Fruit fly (Drosophila melanogaster) whole organism, adult: Measurements from ENCODE around the gene CG10183.

Source experiments
- CG11617 ChIP-seq: fragments of 200-800 bp; sonication (Bioruptor generic); optimal IDR thresholded peaks from 2 replicates; lab custom pipeline; 2017; ENCODE audit warnings: mild to moderate bottlenecking, missing biosample characterization, missing genetic modification reagents, missing genetic modification characterization
- CG12768 ChIP-seq: fragments of 200-800 bp; sonication (Bioruptor generic); optimal IDR thresholded peaks from 2 replicates; lab custom pipeline; 2017; ENCODE audit warnings: missing biosample characterization, missing genetic modification characterization, mild to moderate bottlenecking, moderate library complexity, missing genetic modification reagents
- CG14711 ChIP-seq: fragments of 200-800 bp; sonication (Bioruptor generic); optimal IDR thresholded peaks from 2 replicates; lab custom pipeline; 2018; ENCODE audit warnings: missing biosample characterization, mild to moderate bottlenecking, missing genetic modification characterization, moderate library complexity
- CG1620 ChIP-seq: fragments of 200-800 bp; sonication (Bioruptor generic); optimal IDR thresholded peaks from 2 replicates; lab custom pipeline; 2016; ENCODE audit warnings: missing biosample characterization, missing genetic modification characterization
- CG33017 ChIP-seq: fragments of 200-800 bp; sonication (Bioruptor generic); optimal IDR thresholded peaks from 2 replicates; lab custom pipeline; 2018; ENCODE audit warnings: missing biosample characterization, mild to moderate bottlenecking, missing genetic modification characterization, moderate library complexity
- CG5204 ChIP-seq: fragments of 200-800 bp; sonication (Bioruptor generic); optimal IDR thresholded peaks from 2 replicates; lab custom pipeline; 2016; ENCODE audit warnings: missing biosample characterization, missing genetic modification characterization
- CG7045 ChIP-seq: fragments of 200-800 bp; sonication (Bioruptor generic); optimal IDR thresholded peaks from 2 replicates; lab custom pipeline; 2017; ENCODE audit warnings: missing biosample characterization, mild to moderate bottlenecking, missing genetic modification characterization
- CG7101 ChIP-seq: fragments of 200-800 bp; sonication (Bioruptor generic); optimal IDR thresholded peaks from 2 replicates; lab custom pipeline; 2018; ENCODE audit warnings: missing biosample characterization, mild to moderate bottlenecking, missing genetic modification characterization, moderate library complexity
- Clk ChIP-seq: fragments of 200-800 bp; sonication (Bioruptor generic); optimal IDR thresholded peaks from 2 replicates; lab custom pipeline; 2017; ENCODE audit warnings: missing biosample characterization, missing genetic modification characterization
- Crg-1 ChIP-seq: fragments of 200-800 bp; sonication (Bioruptor generic); optimal IDR thresholded peaks from 2 replicates; lab custom pipeline; 2016; ENCODE audit warnings: missing biosample characterization, missing genetic modification characterization
- Hr96 ChIP-seq: fragments of 200-800 bp; sonication (Bioruptor generic); optimal IDR thresholded peaks from 2 replicates; lab custom pipeline; 2016; ENCODE audit warnings: missing biosample characterization, missing genetic modification characterization
- Mnt ChIP-seq: fragments of 200-800 bp; sonication (Bioruptor generic); optimal IDR thresholded peaks from 2 replicates; lab custom pipeline; 2016; ENCODE audit warnings: missing biosample characterization, mild to moderate bottlenecking, missing genetic modification characterization
- bab1 ChIP-seq: fragments of 200-800 bp; sonication (Bioruptor generic); optimal IDR thresholded peaks from 3 replicates; lab custom pipeline; 2019; ENCODE audit warnings: missing biosample characterization, mild to moderate bottlenecking, missing genetic modification characterization, moderate library complexity
- cnc ChIP-seq, 2 experiments: fragments of >200 bp; optimal IDR thresholded peaks; 2 replicates each; lab custom pipeline; 2017
- kay ChIP-seq: fragments of 200-800 bp; sonication (Bioruptor generic); peaks from one replicate; lab custom pipeline; 2016; ENCODE audit warnings: missing biosample characterization, missing genetic modification characterization, borderline replicate concordance
- ovo ChIP-seq: fragments of 200-800 bp; sonication (Bioruptor generic); optimal IDR thresholded peaks from 2 replicates; lab custom pipeline; 2016; ENCODE audit warnings: missing biosample characterization, missing genetic modification characterization
- pad ChIP-seq: fragments of 200-800 bp; sonication (Bioruptor generic); optimal IDR thresholded peaks from 3 replicates; lab custom pipeline; 2017; ENCODE audit warnings: missing biosample characterization, missing genetic modification characterization, mild to moderate bottlenecking, moderate library complexity, missing genetic modification reagents
- tj ChIP-seq: fragments of 200-800 bp; sonication (Bioruptor generic); optimal IDR thresholded peaks from 3 replicates; lab custom pipeline; 2017; ENCODE audit warnings: missing biosample characterization, mild to moderate bottlenecking, missing genetic modification characterization, moderate library complexity
- toe ChIP-seq: fragments of 200-800 bp; sonication (Bioruptor generic); optimal IDR thresholded peaks from 2 replicates; lab custom pipeline; 2016; ENCODE audit warnings: missing biosample characterization, missing genetic modification characterization

Gene CG10183

dm6 chr3R:23596173-23596572 is 2.7 kb downstream of the CG10183 start, which contains the start of gene CG16723:
Gene CG16723, minus strand, starts transcription at chr3R:23596273.
- TF ChIP-seq Hr96 (GFP tag; lab: Kevin White, UChicago) (no peak), pad (GFP tag; lab: Kevin White, UChicago) (no peak), tj (no peak), CG12768 (GFP tag; lab: Kevin White, UChicago) (no peak)

dm6 chr3R:23592669-23593068 is 6.2 kb downstream of the CG10183 start, which contains the start of gene CG33337:
Gene CG33337, minus strand, starts transcription at chr3R:23592769.
- TF ChIP-seq cnc (optimal IDR thresholded peaks at IDR 0.05; lab: Kevin White, UChicago) (no peak), CG7045 (GFP tag; lab: Kevin White, UChicago) (no peak), CG5204 (GFP tag; lab: Kevin White, UChicago) (no peak), CG12768 (GFP tag; lab: Kevin White, UChicago) (no peak), kay (no peak), pad (GFP tag; lab: Kevin White, UChicago) (no peak), tj (no peak), CG14711 (no peak), toe (GFP tag; lab: Kevin White, UChicago) (no peak), CG7101 (tag; lab: Kevin White, UChicago) (no peak)

- TF ChIP-seq CG11617 (GFP tag; lab: Kevin White, UChicago) (no peak), CG1620 (GFP tag; lab: Kevin White, UChicago) (no peak), CG7101 (tag; lab: Kevin White, UChicago) (no peak), CG7045 (GFP tag; lab: Kevin White, UChicago) (no peak), Crg-1 (GFP tag; lab: Kevin White, UChicago) (no peak), Mnt (no peak), ovo (no peak), Hr96 (GFP tag; lab: Kevin White, UChicago) (no peak), Clk (GFP tag; lab: Kevin White, UChicago) (no peak), cnc (optimal IDR thresholded peaks at IDR 0.05; lab: Kevin White, UChicago) (no peak), CG12768 (GFP tag; lab: Kevin White, UChicago) (no peak)
These were observed 9.1 kb downstream of the CG10183 start, which contains the start of gene CG10182 for dm6 chr3R:23589719-23590118. Gene CG10182, minus strand, starts transcription at chr3R:23589819.

- TF ChIP-seq CG11617 (GFP tag; lab: Kevin White, UChicago) (no peak), CG7101 (tag; lab: Kevin White, UChicago) (no peak), CG7045 (GFP tag; lab: Kevin White, UChicago) (no peak), Clk (GFP tag; lab: Kevin White, UChicago) (no peak), kay (no peak), CG14711 (no peak), tj (no peak), CG12768 (GFP tag; lab: Kevin White, UChicago) (no peak), pad (GFP tag; lab: Kevin White, UChicago) (no peak), cnc (optimal IDR thresholded peaks at IDR 0.05; lab: Kevin White, UChicago) (no peak)
These were observed 22.2 kb downstream of the CG10183 start for dm6 chr3R:23576618-23577017.

DNA sequence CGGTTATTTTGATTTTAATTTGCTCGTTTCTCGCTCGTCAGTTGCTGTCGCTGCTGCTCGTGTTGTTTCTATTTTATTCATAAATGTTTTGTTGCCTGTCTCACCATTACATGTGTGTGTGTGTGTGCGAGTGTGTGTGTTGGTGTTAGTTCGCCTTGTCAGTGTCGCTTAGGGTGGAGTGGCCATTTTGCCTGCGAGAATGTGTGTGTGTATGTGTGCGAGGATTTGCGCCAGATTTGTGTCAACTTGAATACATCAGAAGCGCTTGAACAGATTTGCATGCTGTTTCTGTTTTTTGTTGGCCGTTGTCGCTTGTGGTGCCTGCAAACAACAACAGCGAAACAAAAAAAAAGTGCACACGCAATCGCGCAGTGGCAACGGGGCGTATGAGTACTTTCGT is 29.6 kb downstream of the CG10183 start:
- TF ChIP-seq CG7101 (tag; lab: Kevin White, UChicago) (no peak), bab1 (GFP tag; lab: Kevin White, UChicago) (no peak), ovo (no peak), Mnt (no peak), CG5204 (GFP tag; lab: Kevin White, UChicago) (no peak)

DNA sequence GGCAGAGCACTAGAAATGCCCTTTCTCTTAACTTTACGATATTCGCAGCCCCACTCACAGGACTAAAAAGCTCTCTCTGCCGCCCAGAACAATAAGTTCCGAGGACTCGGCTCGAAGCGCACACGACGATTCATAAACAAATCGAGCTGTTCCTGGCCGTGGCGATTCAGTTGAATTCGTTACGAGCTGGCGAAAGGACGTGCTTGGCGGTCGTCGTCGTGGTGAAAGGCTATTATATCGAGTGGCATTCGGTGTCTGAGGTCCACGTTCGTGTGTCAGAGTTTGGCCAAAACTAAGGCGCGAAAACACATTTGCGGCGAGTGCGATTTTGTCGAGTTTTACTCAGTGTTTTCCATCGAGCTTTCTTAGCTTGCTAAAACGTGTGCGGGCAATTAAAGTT is 41.6 kb downstream of the CG10183 start, which contains the start of gene beat-IV:
Gene beat-IV (plus strand): TSS at position 169 of the 400 bp plus-strand sequence.
- TF ChIP-seq CG33017 (no peak), pad (GFP tag; lab: Kevin White, UChicago) (no peak), Crg-1 (GFP tag; lab: Kevin White, UChicago) (no peak), tj (no peak), CG5204 (GFP tag; lab: Kevin White, UChicago) (no peak), CG14711 (no peak), toe (GFP tag; lab: Kevin White, UChicago) (no peak), ovo (no peak), CG11617 (GFP tag; lab: Kevin White, UChicago) (no peak), CG1620 (GFP tag; lab: Kevin White, UChicago) (no peak), Hr96 (GFP tag; lab: Kevin White, UChicago) (no peak), CG7045 (GFP tag; lab: Kevin White, UChicago) (no peak)

DNA sequence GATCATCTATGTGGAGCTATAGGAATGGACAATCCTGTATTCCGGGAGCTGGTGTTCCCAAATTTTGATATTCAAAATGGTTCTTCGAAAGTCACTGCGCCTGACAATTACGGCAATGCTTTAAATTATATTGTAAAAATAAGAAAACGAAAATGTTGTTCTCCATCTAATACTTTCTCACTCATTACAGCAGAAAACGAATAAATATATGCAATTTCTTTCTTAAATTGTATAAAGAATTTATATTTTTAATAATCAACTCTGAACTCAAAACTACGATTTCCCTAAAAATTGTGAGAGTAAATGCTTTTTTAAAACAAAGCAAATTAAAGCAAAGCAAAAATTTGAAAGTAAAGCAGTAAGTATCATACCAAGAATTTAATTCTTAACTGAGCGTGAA is 42.0 kb downstream of the CG10183 start, which contains the start of gene CG10164:
Gene CG10164 (minus strand): TSS at position 101 of the 400 bp plus-strand sequence.
- no peak for TF ChIP-seq CG5204 (GFP tag; lab: Kevin White, UChicago)
